Worm (Caenorhabditis elegans): ENCODE results near the gene ints-2.

Gene ints-2

ce11 chrV:14136152-14136551 lies 49.3 kb upstream of the ints-2 start (continued):
- TF ChIP-seq skn-1 (tag; optimal IDR thresholded peaks at IDR 0.05) = no peak
- no peak for TF ChIP-seq spr-3 (GFP tag; optimal IDR thresholded peaks at IDR 0.05)
- TF ChIP-seq mdl-1 (tag; optimal IDR thresholded peaks at IDR 0.05) = peak; percentile 53 to 90
- TF ChIP-seq mxl-3 (GFP tag; optimal IDR thresholded peaks at IDR 0.05) = peak; percentile 81
- no peak for TF ChIP-seq ceh-28 (tag; optimal IDR thresholded peaks at IDR 0.05)
- TF ChIP-seq pha-4 (GFP tag; IDR thresholded peaks at IDR 0.05) = no peak
- peak; percentile 67 for TF ChIP-seq pha-4 (tag; optimal IDR thresholded peaks at IDR 0.05)
- peak; percentile 58 for TF ChIP-seq rbr-2 (tag; optimal IDR thresholded peaks at IDR 0.05)
- TF ChIP-seq tag-97 (GFP tag; IDR thresholded peaks at IDR 0.05) = no peak

ce11 chrV:14137766-14138165 lies 47.7 kb upstream of the ints-2 start, which contains the start of gene AH10.4:
Gene AH10.4, minus strand, starts transcription at chrV:14137866.
- peak; percentile 42; the same call in 1 of the 2 replicates for TF ChIP-seq set-16 (GFP tag; IDR thresholded peaks at IDR 0.05)

ce11 chrV:14139252-14140100 lies 46.0 kb upstream of the ints-2 start:
- TF ChIP-seq hlh-11 (tag; optimal IDR thresholded peaks at IDR 0.05) (peak; percentile 10), nhr-11 (tag; optimal IDR thresholded peaks at IDR 0.05) (no peak), madf-9 (GFP tag; conservative IDR thresholded peaks at IDR 0.05) (no peak), zfp-2 (tag; optimal IDR thresholded peaks at IDR 0.05) (no peak), aha-1 (tag) (peak; percentile 67), nhr-25 (tag; optimal IDR thresholded peaks at IDR 0.05; ENCODE audit: borderline replicate concordance, insufficient read depth) (peak; percentile 10), ceh-82 (tag; optimal IDR thresholded peaks at IDR 0.05) (no peak), hmg-1.1 (GFP tag; IDR thresholded peaks at IDR 0.05) (no peak), Y48G9A.11 (GFP tag; IDR thresholded peaks at IDR 0.05) (no peak), Y5F2A.4 (GFP tag; optimal IDR thresholded peaks at IDR 0.05) (no peak), nhr-76 (tag; optimal IDR thresholded peaks at IDR 0.05) (no peak), nhr-6 (tag; optimal IDR thresholded peaks at IDR 0.05) (peak; percentile 61), lin-15B (tag; optimal IDR thresholded peaks at IDR 0.05) (no peak), daf-19 (GFP tag; conservative IDR thresholded peaks at IDR 0.05) (no peak), nhr-111 (GFP tag; optimal IDR thresholded peaks at IDR 0.05) (no peak), ceh-32 (tag; optimal IDR thresholded peaks at IDR 0.05; ENCODE audit: poor library complexity) (no peak), pha-4 (GFP tag; IDR thresholded peaks at IDR 0.05) (no peak), pha-4 (tag; optimal IDR thresholded peaks at IDR 0.05) (no peak), skn-1 (tag; optimal IDR thresholded peaks at IDR 0.05) (no peak), mep-1 (tag; optimal IDR thresholded peaks at IDR 0.05) (peak; percentile 24), pqm-1 (tag; optimal IDR thresholded peaks at IDR 0.05) (no peak), madf-5 (GFP tag; IDR thresholded peaks at IDR 0.05) (no peak), lin-13 (GFP tag; optimal IDR thresholded peaks at IDR 0.05) (no peak), spr-3 (GFP tag; optimal IDR thresholded peaks at IDR 0.05) (no peak), hif-1 (tag; optimal IDR thresholded peaks at IDR 0.05) (no peak), fos-1 (tag; optimal IDR thresholded peaks at IDR 0.05) (no peak), set-16 (GFP tag; IDR thresholded peaks at IDR 0.05) (no peak), php-3 (GFP tag; IDR thresholded peaks at IDR 0.05) (no peak), duxl-1 (tag; optimal IDR thresholded peaks at IDR 0.05; ENCODE audit: poor library complexity) (no peak), dpl-1 (GFP tag; optimal IDR thresholded peaks at IDR 0.05) (no peak)

DNA sequence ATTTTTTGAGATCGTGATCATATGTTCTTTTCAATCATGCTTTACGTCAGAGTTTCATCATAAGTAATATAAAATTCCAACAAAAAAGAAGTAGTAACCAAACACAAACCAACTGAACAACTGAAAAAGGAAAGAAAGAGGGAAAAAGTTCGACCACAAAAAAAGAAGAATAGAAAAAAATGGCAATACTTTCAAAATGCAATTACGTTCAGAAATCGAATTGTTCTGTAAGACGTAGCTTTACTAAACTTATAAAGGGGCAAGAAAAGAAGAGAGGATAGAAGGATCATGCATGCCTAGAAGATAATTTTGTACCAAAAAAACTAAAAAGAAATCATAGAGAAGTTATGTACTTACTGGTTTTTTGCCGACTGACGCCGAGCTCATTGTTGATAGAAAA lies 44.8 kb upstream of the ints-2 start:
- 0 out of 2 replicates have a peak, but pooled peaks have one; percentile 8 for TF ChIP-seq ctbp-1 (GFP tag; IDR thresholded peaks at IDR 0.05)
- TF ChIP-seq zag-1 (tag; optimal IDR thresholded peaks at IDR 0.05) = no peak
- TF ChIP-seq lsy-2 (tag; optimal IDR thresholded peaks at IDR 0.05) = peak in 1 of 2 experiments; percentile 4
- no peak for TF ChIP-seq ZK546.5 (tag; optimal IDR thresholded peaks at IDR 0.05)
- TF ChIP-seq mes-2 (tag; optimal IDR thresholded peaks at IDR 0.05; ENCODE audit: poor library complexity, severe bottlenecking) = no peak
- TF ChIP-seq arid-1 (GFP tag; conservative IDR thresholded peaks at IDR 0.05) = no peak
- no peak for TF ChIP-seq gei-8 (GFP tag; optimal IDR thresholded peaks at IDR 0.05)
- peak; percentile 82 for TF ChIP-seq fkh-10 (GFP tag; optimal IDR thresholded peaks at IDR 0.05)
- TF ChIP-seq ces-1 (GFP tag; optimal IDR thresholded peaks at IDR 0.05) = peak; percentile 96

Measured in whole organism, L4 larva.